Fruit fly (Drosophila melanogaster) whole organism, embryonic: Measurements from ENCODE around the gene Ndae1.

Experiments
- Bgb ChIP-seq: fragments of 200-800 bp; sonication (Bioruptor generic); IDR thresholded peaks from 2 replicates; pipeline ENCODE4 v1.3.6; 2022; ENCODE audit warnings: missing biosample characterization, missing genetic modification characterization; ENCODE audit not compliant: partially characterized antibody
- CG10565 ChIP-seq: fragments of 200-800 bp; sonication (Bioruptor generic); optimal IDR thresholded peaks from 3 replicates; lab custom pipeline; 2016; ENCODE audit warnings: missing biosample characterization, mild to moderate bottlenecking, missing genetic modification characterization
- CG16779 ChIP-seq: fragments of 200-800 bp; sonication (Bioruptor generic); IDR thresholded peaks from 2 replicates; pipeline ENCODE4 v1.3.6; 2022; ENCODE audit warnings: missing biosample characterization, missing genetic modification characterization
- CG16863 ChIP-seq: fragments of 200-800 bp; sonication (Bioruptor generic); optimal IDR thresholded peaks from 3 replicates; lab custom pipeline; 2016; ENCODE audit warnings: missing biosample characterization, missing genetic modification characterization
- CG1792 ChIP-seq: fragments of 200-800 bp; sonication (Bioruptor generic); optimal IDR thresholded peaks from 2 replicates; lab custom pipeline; 2016; ENCODE audit warnings: missing biosample characterization, missing genetic modification characterization
- CG3281 ChIP-seq: fragments of 200-800 bp; sonication (Bioruptor generic); optimal IDR thresholded peaks from 3 replicates; lab custom pipeline; 2017; ENCODE audit warnings: missing biosample characterization, mild to moderate bottlenecking, missing genetic modification characterization
- CG33213 ChIP-seq: fragments of 200-800 bp; sonication (Bioruptor generic); optimal IDR thresholded peaks from 3 replicates; lab custom pipeline; 2016; ENCODE audit warnings: missing biosample characterization, missing genetic modification characterization
- CG4707 ChIP-seq: fragments of 200-800 bp; sonication (Bioruptor generic); optimal IDR thresholded peaks from 2 replicates; lab custom pipeline; 2018; ENCODE audit warnings: missing biosample characterization, mild to moderate bottlenecking, missing genetic modification characterization, moderate library complexity
- CG4730 ChIP-seq: fragments of 200-800 bp; sonication (Bioruptor generic); IDR thresholded peaks from 2 replicates; pipeline ENCODE4 v1.3.6; 2022; ENCODE audit warnings: missing biosample characterization, missing genetic modification characterization
- CG6654 ChIP-seq: fragments of 200-800 bp; sonication (Bioruptor generic); optimal IDR thresholded peaks from 2 replicates; lab custom pipeline; 2017; ENCODE audit warnings: missing biosample characterization, mild to moderate bottlenecking, missing genetic modification characterization
- CG7786 ChIP-seq: fragments of 200-800 bp; sonication (Bioruptor generic); optimal IDR thresholded peaks from 2 replicates; lab custom pipeline; 2016; ENCODE audit warnings: missing biosample characterization, missing genetic modification characterization
- CG8388 ChIP-seq: fragments of 200-800 bp; sonication (Bioruptor generic); optimal IDR thresholded peaks from 2 replicates; lab custom pipeline; 2019; ENCODE audit warnings: missing biosample characterization, mild to moderate bottlenecking, missing genetic modification characterization, moderate library complexity
- Dbx ChIP-seq: fragments of 200-800 bp; sonication (Bioruptor generic); IDR thresholded peaks from 3 replicates; pipeline ENCODE4 v1.3.6; 2022; ENCODE audit warnings: missing biosample characterization, missing genetic modification characterization
- Dip2 ChIP-seq: fragments of 200-800 bp; sonication (Bioruptor generic); IDR thresholded peaks from 2 replicates; pipeline ENCODE4 v1.3.6; 2022; ENCODE audit warnings: missing biosample characterization, missing genetic modification characterization
- Doc3 ChIP-seq: fragments of 200-800 bp; sonication (Bioruptor generic); IDR thresholded peaks from 3 replicates; pipeline ENCODE4 v1.3.6; 2022; ENCODE audit warnings: missing biosample characterization, missing genetic modification characterization; ENCODE audit not compliant: partially characterized antibody
- E2f1 ChIP-seq: fragments of 200-800 bp; sonication (Bioruptor generic); IDR thresholded peaks from 2 replicates; pipeline ENCODE4 v1.3.6; 2022; ENCODE audit warnings: missing biosample characterization, missing genetic modification characterization
- Elba2 ChIP-seq: fragments of 200-800 bp; sonication (Bioruptor generic); optimal IDR thresholded peaks from 3 replicates; lab custom pipeline; 2016; ENCODE audit warnings: missing biosample characterization, missing genetic modification characterization
- Fer2 ChIP-seq: fragments of 200-800 bp; sonication (Bioruptor generic); optimal IDR thresholded peaks from 2 replicates; lab custom pipeline; 2018; ENCODE audit warnings: missing biosample characterization, mild to moderate bottlenecking, missing genetic modification characterization, moderate library complexity
- Hr78 ChIP-seq, 2 experiments: fragments of 200-800 bp in 1 of 2; fragments of >200 bp in 1 of 2; sonication (Bioruptor generic) in 1 of 2; optimal IDR thresholded peaks; 2 replicates each; lab custom pipeline; 2017 to 2019; ENCODE audit warnings: missing biosample characterization in 2 of 2, missing genetic modification characterization in 2 of 2, mild to moderate bottlenecking in 1 of 2, moderate library complexity in 1 of 2
- Oaz ChIP-seq: fragments of 200-800 bp; sonication (Bioruptor generic); IDR thresholded peaks from 2 replicates; pipeline ENCODE4 v1.3.6; 2022; ENCODE audit warnings: missing biosample characterization, missing genetic modification characterization
- Oli ChIP-seq: fragments of 200-800 bp; sonication (Bioruptor generic); optimal IDR thresholded peaks from 2 replicates; lab custom pipeline; 2018; ENCODE audit warnings: missing biosample characterization, mild to moderate bottlenecking, missing genetic modification characterization, moderate library complexity
- Optix ChIP-seq: fragments of 200-800 bp; sonication (Bioruptor generic); IDR thresholded peaks from 3 replicates; pipeline ENCODE4 v1.3.6; 2022; ENCODE audit warnings: missing biosample characterization, missing genetic modification characterization
- Ravus ChIP-seq: fragments of 200-800 bp; sonication (Bioruptor generic); IDR thresholded peaks from 2 replicates; pipeline ENCODE4 v1.3.6; 2022; ENCODE audit warnings: missing biosample characterization, missing genetic modification characterization
- Rfx ChIP-seq: fragments of 200-800 bp; sonication (Bioruptor generic); IDR thresholded peaks from 2 replicates; pipeline ENCODE4 v1.3.6; 2022; ENCODE audit warnings: missing biosample characterization, missing genetic modification characterization
- Spps ChIP-seq: fragments of 200-800 bp; sonication (Bioruptor generic); optimal IDR thresholded peaks from 2 replicates; lab custom pipeline; 2018; ENCODE audit warnings: missing biosample characterization, mild to moderate bottlenecking, missing genetic modification characterization
- Tbp ChIP-seq: fragments of >200 bp; optimal IDR thresholded peaks from 2 replicates; lab custom pipeline; 2018; ENCODE audit warnings: missing biosample characterization, missing genetic modification characterization
- Vsx1 ChIP-seq: fragments of 200-800 bp; sonication (Bioruptor generic); optimal IDR thresholded peaks from 2 replicates; lab custom pipeline; 2017; ENCODE audit warnings: missing biosample characterization, mild to moderate bottlenecking, missing genetic modification characterization, missing genetic modification reagents
- abd-A ChIP-seq: fragments of 200-800 bp; sonication (Bioruptor generic); optimal IDR thresholded peaks from 3 replicates; lab custom pipeline; 2019; ENCODE audit warnings: missing biosample characterization, mild to moderate bottlenecking, missing genetic modification characterization, moderate library complexity
- al ChIP-seq: fragments of 200-800 bp; sonication (Bioruptor generic); IDR thresholded peaks from 2 replicates; pipeline ENCODE4 v1.3.6; 2022; ENCODE audit warnings: missing biosample characterization, missing genetic modification characterization
- ci ChIP-seq: fragments of 200-800 bp; sonication (Bioruptor generic); IDR thresholded peaks from 3 replicates; pipeline ENCODE4 v1.3.6; 2022; ENCODE audit warnings: missing biosample characterization, missing genetic modification characterization
- corto ChIP-seq: fragments of 200-800 bp; sonication (Bioruptor generic); optimal IDR thresholded peaks from 2 replicates; lab custom pipeline; 2016; ENCODE audit warnings: missing biosample characterization, mild to moderate bottlenecking, missing genetic modification characterization, moderate library complexity
- croc ChIP-seq: fragments of 200-800 bp; sonication (Bioruptor generic); conservative IDR thresholded peaks from 3 replicates; pipeline ENCODE4 v1.3.6; 2022; ENCODE audit warnings: missing biosample characterization, missing genetic modification characterization
- fd3F ChIP-seq: fragments of 200-800 bp; sonication (Bioruptor generic); optimal IDR thresholded peaks from 2 replicates; lab custom pipeline; 2018; ENCODE audit warnings: missing biosample characterization, mild to moderate bottlenecking, missing genetic modification characterization, moderate library complexity
- gro ChIP-seq: fragments of 200-800 bp; sonication (Bioruptor generic); optimal IDR thresholded peaks from 2 replicates; lab custom pipeline; 2016; ENCODE audit warnings: missing biosample characterization, missing genetic modification characterization
- ken ChIP-seq: fragments of 200-800 bp; sonication (Bioruptor generic); IDR thresholded peaks from 3 replicates; pipeline ENCODE4 v1.3.6; 2022; ENCODE audit warnings: missing biosample characterization, missing genetic modification characterization
- lilli ChIP-seq: fragments of 200-800 bp; sonication (Bioruptor generic); optimal IDR thresholded peaks from 3 replicates; lab custom pipeline; 2016; ENCODE audit warnings: missing biosample characterization, missing genetic modification characterization
- lmd ChIP-seq: fragments of 200-800 bp; sonication (Bioruptor generic); IDR thresholded peaks from 2 replicates; pipeline ENCODE4 v1.3.6; 2022; ENCODE audit warnings: missing biosample characterization, missing genetic modification characterization
- nerfin-2 ChIP-seq: fragments of 200-800 bp; sonication (Bioruptor generic); IDR thresholded peaks from 2 replicates; pipeline ENCODE4 v1.3.6; 2022; ENCODE audit warnings: missing biosample characterization, missing genetic modification characterization; ENCODE audit not compliant: partially characterized antibody
- odd ChIP-seq: fragments of 200-800 bp; sonication (Bioruptor generic); optimal IDR thresholded peaks from 2 replicates; lab custom pipeline; 2017; ENCODE audit warnings: missing biosample characterization, mild to moderate bottlenecking, missing genetic modification characterization
- peb ChIP-seq: fragments of 200-800 bp; sonication (Bioruptor generic); IDR thresholded peaks from 2 replicates; pipeline ENCODE4 v1.3.6; 2022; ENCODE audit warnings: missing biosample characterization, missing genetic modification characterization
- pita ChIP-seq: fragments of 200-800 bp; sonication (Bioruptor generic); optimal IDR thresholded peaks from 2 replicates; lab custom pipeline; 2017; ENCODE audit warnings: missing biosample characterization, mild to moderate bottlenecking, missing genetic modification characterization
- psq ChIP-seq: fragments of 200-800 bp; sonication (Bioruptor generic); optimal IDR thresholded peaks from 2 replicates; lab custom pipeline; 2017; ENCODE audit warnings: missing biosample characterization, missing genetic modification characterization
- ro ChIP-seq: fragments of 200-800 bp; sonication (Bioruptor generic); IDR thresholded peaks from 2 replicates; pipeline ENCODE4 v1.3.6; 2022; ENCODE audit warnings: missing biosample characterization, missing genetic modification characterization
- salm ChIP-seq: fragments of 200-800 bp; sonication (Bioruptor generic); optimal IDR thresholded peaks from 2 replicates; lab custom pipeline; 2018; ENCODE audit warnings: missing biosample characterization, mild to moderate bottlenecking, missing genetic modification characterization
- sr ChIP-seq: fragments of 200-800 bp; sonication (Bioruptor generic); IDR thresholded peaks from 3 replicates; pipeline ENCODE4 v1.3.6; 2022; ENCODE audit warnings: missing biosample characterization, missing genetic modification characterization
- stwl ChIP-seq: fragments of 200-800 bp; sonication (Bioruptor generic); optimal IDR thresholded peaks from 3 replicates; lab custom pipeline; 2018; ENCODE audit warnings: missing biosample characterization, mild to moderate bottlenecking, missing genetic modification characterization, moderate library complexity
- tgo ChIP-seq: fragments of 200-800 bp; sonication (Bioruptor generic); IDR thresholded peaks from 3 replicates; pipeline ENCODE4 v1.3.6; 2022; ENCODE audit warnings: missing biosample characterization, missing genetic modification characterization
- trem ChIP-seq: fragments of 200-800 bp; optimal IDR thresholded peaks from 3 replicates; lab custom pipeline; 2019; ENCODE audit warnings: missing biosample characterization, mild to moderate bottlenecking, missing genetic modification characterization, moderate library complexity
- usp ChIP-seq: fragments of >200 bp; optimal IDR thresholded peaks from 2 replicates; lab custom pipeline; 2017; ENCODE audit warnings: missing biosample characterization, missing genetic modification characterization
- wor ChIP-seq: fragments of 200-800 bp; sonication (Bioruptor generic); IDR thresholded peaks from 2 replicates; pipeline ENCODE4 v1.3.6; 2022; ENCODE audit warnings: missing biosample characterization, missing genetic modification characterization
- z ChIP-seq: fragments of 200-800 bp; sonication (Bioruptor generic); IDR thresholded peaks from 3 replicates; pipeline ENCODE4 v1.3.6; 2022; ENCODE audit warnings: missing biosample characterization, missing genetic modification characterization

Gene Ndae1

DNA sequence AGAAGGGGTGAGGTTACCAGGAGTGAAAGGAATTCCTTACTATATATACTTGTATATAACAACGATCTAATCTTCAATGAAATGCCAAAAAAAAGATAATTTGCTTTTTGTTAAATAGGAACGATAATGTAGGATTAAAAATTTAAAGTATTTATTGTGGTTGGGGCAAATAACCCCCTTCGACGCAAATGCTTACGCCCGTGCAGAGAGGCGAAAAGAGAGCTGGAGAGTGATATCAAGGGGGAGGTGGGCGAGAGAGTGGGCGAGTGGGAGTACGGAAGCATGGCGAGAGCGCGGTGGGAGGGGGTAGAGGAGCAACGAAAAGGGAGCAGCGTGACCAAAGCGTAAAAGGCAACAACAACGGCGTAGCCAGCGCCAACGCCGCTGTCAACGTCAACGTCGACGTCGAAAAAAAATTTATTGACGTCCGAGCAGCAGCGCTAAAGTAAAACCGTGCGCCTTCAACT, 60.6 kb downstream of the Ndae1 start (continued):
- TF ChIP-seq Oli (peak; percentile 99), stwl (tag; lab: Kevin White, UChicago) (peak; percentile 9), psq (peak; percentile 91), Tbp (GFP tag; lab: Kevin White, UChicago) (no peak), CG10565 (GFP tag; lab: Kevin White, UChicago) (peak; percentile 76), CG6654 (GFP tag; lab: Kevin White, UChicago) (peak; percentile 88), odd (GFP tag; lab: Kevin White, UChicago) (peak; percentile 97), CG16779 (GFP tag; lab: Robert Waterston, UW) (peak; percentile 93), trem (tag; lab: Kevin White, UChicago) (peak; percentile 89), Spps (peak; percentile 91), tgo (GFP tag; lab: Robert Waterston, UW) (peak; percentile 99), ci (GFP tag; lab: Robert Waterston, UW) (peak; percentile 98), wor (GFP tag; lab: Robert Waterston, UW) (peak; percentile 99), ken (GFP tag; lab: Robert Waterston, UW) (peak; percentile 98), E2f1 (peak; percentile 98), Bgb (GFP tag; lab: Robert Waterston, UW) (no peak; the same call in 1 of the 2 replicates), CG4730 (GFP tag; lab: Robert Waterston, UW) (peak; percentile 98), CG3281 (GFP tag; lab: Kevin White, UChicago) (peak; percentile 97), Oaz (GFP tag; lab: Robert Waterston, UW) (peak; percentile 97), CG7786 (GFP tag; lab: Kevin White, UChicago) (peak; percentile 97), CG16863 (GFP tag; lab: Kevin White, UChicago) (peak; percentile 97), Doc3 (no peak), fd3F (GFP tag; lab: Kevin White, UChicago) (peak; percentile 96), salm (tag; lab: Kevin White, UChicago) (peak; percentile 96), corto (GFP tag; lab: Kevin White, UChicago) (peak; percentile 93), croc (GFP tag; lab: Robert Waterston, UW) (peak; percentile 98), usp (no peak), pita (GFP tag; lab: Kevin White, UChicago) (no peak), Vsx1 (GFP tag; lab: Kevin White, UChicago) (peak; percentile 93), Optix (GFP tag; lab: Robert Waterston, UW) (peak; percentile 97), lmd (peak; percentile 99), al (GFP tag; lab: Robert Waterston, UW) (peak; percentile 97), Dip2 (GFP tag; lab: Robert Waterston, UW) (peak; percentile 81), abd-A (tag; lab: Kevin White, UChicago) (peak; percentile 92), Elba2 (GFP tag; lab: Kevin White, UChicago) (peak; percentile 52), ro (peak; percentile 94), nerfin-2 (GFP tag; lab: Robert Waterston, UW) (no peak), Dbx (peak; percentile 98), Rfx (GFP tag; lab: Robert Waterston, UW) (peak; percentile 98), Fer2 (tag; lab: Kevin White, UChicago) (peak; percentile 96), lilli (peak; percentile 98), Ravus (GFP tag; lab: Robert Waterston, UW) (peak; percentile 88), CG4707 (GFP tag; lab: Kevin White, UChicago) (peak; percentile 92), gro (GFP tag; lab: Kevin White, UChicago) (peak; percentile 95), sr (GFP tag; lab: Robert Waterston, UW) (peak; percentile 99), z (GFP tag; lab: Robert Waterston, UW) (peak; percentile 70; the same call in 2 of the 3 replicates), CG8388 (peak; percentile 97), CG33213 (GFP tag; lab: Kevin White, UChicago) (peak; percentile 91), CG1792 (GFP tag; lab: Kevin White, UChicago) (peak; percentile 91), Hr78 (GFP tag; optimal IDR thresholded peaks at IDR 0.05; lab: Kevin White, UChicago) (peak in 1 of 2 experiments; percentile 96), peb (GFP tag; lab: Robert Waterston, UW) (peak; percentile 97)
